Fruit fly (Drosophila melanogaster): ENCODE measurements around the gene CG10646.
A peak's percentile ranks its signal among the peaks of the same experiment; 100 is the strongest.

The CG10646 gene

DNA sequence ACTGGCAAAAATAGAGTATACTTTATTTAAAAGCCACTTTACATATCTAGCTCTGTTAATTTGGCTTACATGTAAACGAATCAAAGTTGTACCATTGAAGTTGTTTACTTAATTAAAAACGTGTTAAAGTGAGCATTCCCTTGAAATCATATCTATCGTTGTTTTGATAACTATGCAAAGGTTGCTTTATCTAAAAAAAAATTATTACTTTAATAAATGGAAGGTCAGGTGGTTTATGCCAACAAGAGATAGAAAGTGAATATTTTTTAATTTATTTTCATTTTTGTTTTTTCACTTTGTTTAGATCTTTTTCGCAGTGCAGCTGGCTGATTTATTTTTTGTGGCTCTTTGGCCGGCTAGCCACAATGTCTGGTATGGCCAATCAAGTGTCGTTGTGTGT lies 20.8 kb downstream of the CG10646 start (continued):
- TF ChIP-seq fu2 (GFP tag; optimal IDR thresholded peaks at IDR 0.05) (peak; percentile 26), CG10321 (GFP tag; IDR thresholded peaks at IDR 0.05) (no peak), CG7839 (tag; optimal IDR thresholded peaks at IDR 0.05) (peak; percentile 84), nau (GFP tag; optimal IDR thresholded peaks at IDR 0.05) (peak; percentile 69), nom (GFP tag; optimal IDR thresholded peaks at IDR 0.05) (no peak), D19B (GFP tag; optimal IDR thresholded peaks at IDR 0.05) (peak; percentile 16), Rfx (GFP tag; IDR thresholded peaks at IDR 0.05) (peak; percentile 47; the same call in 1 of the 2 replicates), CG3726 (GFP tag; IDR thresholded peaks at IDR 0.05) (no peak), Nf-YC (tag; optimal IDR thresholded peaks at IDR 0.05) (peak; percentile 72), org-1 (GFP tag; optimal IDR thresholded peaks at IDR 0.05) (peak; percentile 50), Bteb2 (GFP tag; optimal IDR thresholded peaks at IDR 0.05) (peak; percentile 52), esg (GFP tag; conservative IDR thresholded peaks at IDR 0.05) (peak; percentile 45; the same call in 1 of the 2 replicates), dysf (GFP tag; IDR thresholded peaks at IDR 0.05) (peak; percentile 78), D19A (tag; optimal IDR thresholded peaks at IDR 0.05) (peak; percentile 77), CG6272 (GFP tag; IDR thresholded peaks at IDR 0.05) (no peak; the same call in 1 of the 2 replicates), mirr (GFP tag; optimal IDR thresholded peaks at IDR 0.05) (peak; percentile 10), wek (GFP tag; optimal IDR thresholded peaks at IDR 0.05) (no peak), zf30C (GFP tag; optimal IDR thresholded peaks at IDR 0.05) (no peak), C15 (GFP tag; IDR thresholded peaks at IDR 0.05) (no peak), sisA (GFP tag; IDR thresholded peaks at IDR 0.05) (peak; percentile 74), Mrtf (GFP tag; IDR thresholded peaks at IDR 0.05) (no peak; the same call in 2 of the 3 replicates), Scr (GFP tag; IDR thresholded peaks at IDR 0.05; ENCODE audit: partially characterized antibody) (no peak), CG14965 (GFP tag; optimal IDR thresholded peaks at IDR 0.05; ENCODE audit: borderline replicate concordance) (no peak), NK7.1 (GFP tag; optimal IDR thresholded peaks at IDR 0.05) (no peak), CG9727 (GFP tag; optimal IDR thresholded peaks at IDR 0.05) (peak; percentile 76), pita (GFP tag; optimal IDR thresholded peaks at IDR 0.05) (no peak), stc (GFP tag; IDR thresholded peaks at IDR 0.05) (peak; percentile 77), sc (optimal IDR thresholded peaks at IDR 0.05) (no peak), sc (GFP tag; optimal IDR thresholded peaks at IDR 0.05) (peak; percentile 61), Lim3 (GFP tag; IDR thresholded peaks at IDR 0.05) (0 out of 2 replicates have a peak, but pooled peaks have one; percentile 14), CG42726 (GFP tag; IDR thresholded peaks at IDR 0.05; ENCODE audit: partially characterized antibody) (no peak), CG1792 (GFP tag; optimal IDR thresholded peaks at IDR 0.05) (peak; percentile 44), otp (GFP tag; IDR thresholded peaks at IDR 0.05) (no peak), CG15479 (GFP tag; optimal IDR thresholded peaks at IDR 0.05) (no peak), CG14710 (tag; optimal IDR thresholded peaks at IDR 0.05) (peak; percentile 73), slbo (GFP tag; IDR thresholded peaks at IDR 0.05) (peak; percentile 68), B-H2 (GFP tag; optimal IDR thresholded peaks at IDR 0.05) (no peak), CG6765 (GFP tag; optimal IDR thresholded peaks at IDR 0.05) (peak; percentile 54), CG7357 (GFP tag; IDR thresholded peaks at IDR 0.05) (0 out of 3 replicates have a peak, but pooled peaks have one; percentile 37), CG17568 (GFP tag; optimal IDR thresholded peaks at IDR 0.05) (peak; percentile 33), CG16815 (GFP tag; optimal IDR thresholded peaks at IDR 0.05) (peak; percentile 49), schlank (tag; optimal IDR thresholded peaks at IDR 0.05) (no peak), CG4707 (GFP tag; optimal IDR thresholded peaks at IDR 0.05) (no peak), CG10543 (GFP tag; optimal IDR thresholded peaks at IDR 0.05) (peak; percentile 18), cwo (GFP tag; optimal IDR thresholded peaks at IDR 0.05) (peak; percentile 56), CG17328 (GFP tag; IDR thresholded peaks at IDR 0.05) (0 out of 2 replicates have a peak, but pooled peaks have one; percentile 46), NC2β (GFP tag; optimal IDR thresholded peaks at IDR 0.05) (peak; percentile 55), CG18011 (GFP tag; optimal IDR thresholded peaks at IDR 0.05) (peak; percentile 7), CG10209 (GFP tag; optimal IDR thresholded peaks at IDR 0.05) (peak; percentile 75), Xbp1 (GFP tag; optimal IDR thresholded peaks at IDR 0.05) (peak; percentile 82)
